Fruit fly (Drosophila melanogaster): Measurements from ENCODE around the gene Gs1.

DNA sequence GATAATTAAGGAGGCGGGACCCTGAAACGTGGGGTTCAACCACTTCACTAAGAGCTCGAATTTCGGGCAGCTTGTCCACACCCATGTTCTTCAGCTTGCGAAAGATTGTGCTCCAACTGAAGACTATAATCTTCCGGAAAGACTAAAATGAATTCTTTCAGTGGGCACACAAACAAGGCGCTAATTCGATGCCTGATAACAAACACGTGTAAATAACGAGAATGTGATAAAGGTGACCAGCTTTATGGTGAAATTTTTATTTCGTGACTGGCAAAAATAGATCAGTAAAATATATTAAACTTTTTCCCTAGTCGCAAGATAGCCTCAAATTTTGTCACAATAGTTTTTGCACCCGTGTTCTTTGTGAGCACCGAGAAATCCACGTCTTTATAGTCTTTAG is 9.0 kb downstream of the Gs1 start, which contains the start of the genes CG31975 and ovm:
- TF ChIP-seq Hmx (GFP tag; optimal IDR thresholded peaks at IDR 0.05), result no peak
- TF ChIP-seq az2 (GFP tag; optimal IDR thresholded peaks at IDR 0.05), result no peak
- TF ChIP-seq Opbp (GFP tag; IDR thresholded peaks at IDR 0.05; ENCODE audit: partially characterized antibody), result no peak
- TF ChIP-seq lov (optimal IDR thresholded peaks at IDR 0.05), result no peak
- no peak for TF ChIP-seq lov (GFP tag; IDR thresholded peaks at IDR 0.05)
- no peak for TF ChIP-seq CG3995 (GFP tag; optimal IDR thresholded peaks at IDR 0.05)
- TF ChIP-seq CG12942 (GFP tag; optimal IDR thresholded peaks at IDR 0.05), result no peak
- TF ChIP-seq CG7928 (GFP tag; optimal IDR thresholded peaks at IDR 0.05), result no peak
- TF ChIP-seq CG9932 (GFP tag; IDR thresholded peaks at IDR 0.05), result no peak
- no peak for TF ChIP-seq Atf-2 (GFP tag; optimal IDR thresholded peaks at IDR 0.05)
- no peak for TF ChIP-seq CG18262 (tag; optimal IDR thresholded peaks at IDR 0.05)
- no peak for TF ChIP-seq Pdp1 (GFP tag; optimal IDR thresholded peaks at IDR 0.05)
- TF ChIP-seq psq (GFP tag; optimal IDR thresholded peaks at IDR 0.05), result no peak
- no peak for TF ChIP-seq vnd (GFP tag; IDR thresholded peaks at IDR 0.05; ENCODE audit: partially characterized antibody)

Measured in whole organism, embryonic.